Worm (Caenorhabditis elegans): ENCODE results near the gene hecd-1.

DNA sequence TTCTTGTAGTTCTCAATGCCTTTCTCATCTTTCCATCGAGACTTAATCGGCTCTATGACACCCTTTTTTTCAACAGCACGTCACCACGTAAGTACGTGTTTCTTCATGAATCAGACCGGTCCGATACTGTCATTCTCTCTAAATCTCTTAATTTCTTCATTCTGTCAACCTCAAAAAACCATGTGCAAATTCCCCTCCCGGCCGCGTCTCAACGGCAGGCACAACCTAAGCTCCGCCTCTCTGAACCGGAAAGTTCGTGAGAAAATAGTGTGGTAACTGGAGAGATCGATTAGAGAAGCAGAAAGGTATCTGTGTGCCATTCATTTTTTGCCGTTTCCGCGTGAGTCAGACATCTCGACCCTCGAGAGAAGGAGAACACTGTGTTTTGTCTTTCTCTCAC lies 29.9 kb downstream of the hecd-1 start, which contains the start of gene nas-8:
- TF ChIP-seq ceh-16 (tag; optimal IDR thresholded peaks at IDR 0.05) (no peak), aly-2 (tag; optimal IDR thresholded peaks at IDR 0.05) (no peak), R02D3.7 (tag; optimal IDR thresholded peaks at IDR 0.05) (no peak), ama-1 (optimal IDR thresholded peaks at IDR 0.05) (no peak), unc-62 (GFP tag; optimal IDR thresholded peaks at IDR 0.05) (no peak), nhr-76 (tag; optimal IDR thresholded peaks at IDR 0.05) (no peak), pha-4 (tag; optimal IDR thresholded peaks at IDR 0.05) (no peak), daf-12 (tag; optimal IDR thresholded peaks at IDR 0.05) (no peak), nhr-237 (tag; optimal IDR thresholded peaks at IDR 0.05) (no peak), egl-27 (tag; optimal IDR thresholded peaks at IDR 0.05) (no peak), nhr-12 (tag; optimal IDR thresholded peaks at IDR 0.05) (no peak), unc-39 (tag; optimal IDR thresholded peaks at IDR 0.05) (no peak), lin-39 (tag; optimal IDR thresholded peaks at IDR 0.05) (no peak)

Measured in whole organism, L3 larva.